Worm (Caenorhabditis elegans) whole organism, L3 larva: ENCODE results near the gene ceh-23.
A peak's percentile ranks its signal among the peaks of the same experiment; 100 is the strongest.

Experiments
- R02D3.7 ChIP-seq: fragments of 150-350 bp; optimal IDR thresholded peaks from 2 replicates; lab custom pipeline; 2014; ENCODE audit warnings: missing biosample characterization, missing genetic modification characterization
- ZK546.5 ChIP-seq: sonication (generic microtip); optimal IDR thresholded peaks from 2 replicates; lab custom pipeline; 2017; ENCODE audit warnings: missing biosample characterization, missing genetic modification characterization
- aly-2 ChIP-seq: fragments of 150-350 bp; optimal IDR thresholded peaks from 2 replicates; lab custom pipeline; 2014; ENCODE audit warnings: missing biosample characterization, missing genetic modification characterization
- ama-1 ChIP-seq: fragments of 150-350 bp; optimal IDR thresholded peaks from 2 replicates; lab custom pipeline; 2018
- ceh-16 ChIP-seq: sonication (generic microtip); optimal IDR thresholded peaks from 2 replicates; lab custom pipeline; 2017; ENCODE audit warnings: missing biosample characterization, missing genetic modification characterization
- ceh-9 ChIP-seq: sonication (generic microtip); optimal IDR thresholded peaks from 2 replicates; lab custom pipeline; 2018; ENCODE audit warnings: missing biosample characterization, missing genetic modification characterization
- egl-5 ChIP-seq: fragments of 150-350 bp; optimal IDR thresholded peaks from 2 replicates; lab custom pipeline; 2017; ENCODE audit warnings: missing biosample characterization, missing genetic modification reagents, missing genetic modification characterization, inconsistent platforms
- elt-1 ChIP-seq: fragments of 150-350 bp; optimal IDR thresholded peaks from 2 replicates; lab custom pipeline; 2014; ENCODE audit warnings: missing biosample characterization, missing genetic modification characterization
- eor-1 ChIP-seq, 2 experiments: fragments of 150-350 bp; optimal IDR thresholded peaks; 2 replicates each; lab custom pipeline; 2014 to 2018; ENCODE audit warnings: missing biosample characterization in 2 of 2, missing genetic modification characterization in 2 of 2
- fkh-10 ChIP-seq: sonication (generic microtip); optimal IDR thresholded peaks from 2 replicates; lab custom pipeline; 2017; ENCODE audit warnings: missing biosample characterization, missing genetic modification reagents, missing genetic modification characterization
- fkh-2 ChIP-seq: fragments of 150-350 bp; optimal IDR thresholded peaks from 2 replicates; lab custom pipeline; 2014; ENCODE audit warnings: missing biosample characterization, missing genetic modification reagents, missing genetic modification characterization
- fos-1 ChIP-seq: fragments of 150-350 bp; optimal IDR thresholded peaks from 2 replicates; lab custom pipeline; 2014; ENCODE audit warnings: missing biosample characterization, missing genetic modification characterization
- hmg-11 ChIP-seq: sonication (generic microtip); optimal IDR thresholded peaks from 2 replicates; lab custom pipeline; 2016; ENCODE audit warnings: missing genetic modification characterization, missing compliant biosample characterization
- jun-1 ChIP-seq: fragments of 150-350 bp; optimal IDR thresholded peaks from 2 replicates; lab custom pipeline; 2014; ENCODE audit warnings: missing biosample characterization, missing genetic modification reagents, missing genetic modification characterization
- lin-39 ChIP-seq: fragments of 150-350 bp; optimal IDR thresholded peaks from 2 replicates; lab custom pipeline; 2018; ENCODE audit warnings: missing biosample characterization, missing genetic modification reagents, missing genetic modification characterization
- nfya-1 ChIP-seq: sonication (generic microtip); optimal IDR thresholded peaks from 2 replicates; lab custom pipeline; 2017; ENCODE audit warnings: missing genetic modification characterization, mild to moderate bottlenecking, missing compliant biosample characterization, antibody characterized with exemption, moderate library complexity; ENCODE audit not compliant: insufficient read depth
- nhr-12 ChIP-seq: fragments of 150-350 bp; optimal IDR thresholded peaks from 2 replicates; lab custom pipeline; 2014; ENCODE audit warnings: missing biosample characterization, missing genetic modification characterization
- nhr-23 ChIP-seq: fragments of 150-350 bp; optimal IDR thresholded peaks from 2 replicates; lab custom pipeline; 2014; ENCODE audit warnings: missing biosample characterization, missing genetic modification reagents, missing genetic modification characterization
- nhr-237 ChIP-seq: fragments of 150-350 bp; optimal IDR thresholded peaks from 2 replicates; lab custom pipeline; 2014; ENCODE audit warnings: missing biosample characterization, missing genetic modification characterization
- nhr-25 ChIP-seq: sonication (generic microtip); optimal IDR thresholded peaks from 2 replicates; lab custom pipeline; 2017; ENCODE audit warnings: missing biosample characterization, missing genetic modification characterization
- nhr-43 ChIP-seq: sonication (generic microtip); optimal IDR thresholded peaks from 2 replicates; lab custom pipeline; 2016; ENCODE audit warnings: mild to moderate bottlenecking, missing genetic modification characterization, missing compliant biosample characterization; ENCODE audit not compliant: poor library complexity, severe bottlenecking
- nhr-76 ChIP-seq: fragments of 150-350 bp; sonication (generic microtip); optimal IDR thresholded peaks from 5 replicates; lab custom pipeline; 2014; ENCODE audit warnings: missing biosample characterization, missing genetic modification characterization
- nhr-77 ChIP-seq: fragments of 150-350 bp; optimal IDR thresholded peaks from 2 replicates; lab custom pipeline; 2014; ENCODE audit warnings: missing biosample characterization, missing genetic modification characterization
- pha-4 ChIP-seq: fragments of 150-350 bp; optimal IDR thresholded peaks from 2 replicates; lab custom pipeline; 2014; ENCODE audit warnings: missing biosample characterization, missing genetic modification reagents, missing genetic modification characterization
- pqm-1 ChIP-seq: fragments of 150-350 bp; optimal IDR thresholded peaks from 2 replicates; lab custom pipeline; 2017; ENCODE audit warnings: missing biosample characterization, missing genetic modification characterization, inconsistent platforms
- sea-2 ChIP-seq: fragments of 150-350 bp; sonication (generic microtip); optimal IDR thresholded peaks from 4 replicates; lab custom pipeline; 2014; ENCODE audit warnings: missing biosample characterization, missing genetic modification reagents, missing genetic modification characterization
- snpc-4 ChIP-seq: fragments of 150-350 bp; optimal IDR thresholded peaks from 2 replicates; lab custom pipeline; 2014; ENCODE audit warnings: missing biosample characterization, missing genetic modification characterization
- tbx-2 ChIP-seq: sonication (generic microtip); optimal IDR thresholded peaks from 2 replicates; lab custom pipeline; 2016; ENCODE audit warnings: mild to moderate bottlenecking, missing genetic modification characterization, missing compliant biosample characterization
- unc-39 ChIP-seq: sonication (generic microtip); optimal IDR thresholded peaks from 4 replicates; lab custom pipeline; 2017; ENCODE audit warnings: missing biosample characterization, missing genetic modification characterization
- unc-62 ChIP-seq: fragments of 150-350 bp; sonication (generic microtip); optimal IDR thresholded peaks from 4 replicates; lab custom pipeline; 2014; ENCODE audit warnings: missing biosample characterization, missing genetic modification reagents, missing genetic modification characterization
- zag-1 ChIP-seq: fragments of 150-350 bp; optimal IDR thresholded peaks from 2 replicates; lab custom pipeline; 2014; ENCODE audit warnings: missing biosample characterization, missing genetic modification characterization
- ztf-11 ChIP-seq: fragments of 150-350 bp; optimal IDR thresholded peaks from 2 replicates; lab custom pipeline; 2014; ENCODE audit warnings: missing biosample characterization, missing genetic modification characterization
- ztf-4 ChIP-seq: fragments of 150-350 bp; optimal IDR thresholded peaks from 2 replicates; lab custom pipeline; 2014; ENCODE audit warnings: missing biosample characterization, missing genetic modification characterization

The ceh-23 gene

ce11 chrIII:7834848-7835247, 4.5 kb upstream of the ceh-23 start:
- TF ChIP-seq snpc-4: no peak
- TF ChIP-seq nhr-237 (tag; lab: Kevin White, UChicago): no peak
- no peak for TF ChIP-seq ceh-9 (tag; lab: Kevin White, UChicago)
- no peak for TF ChIP-seq aly-2 (tag; lab: Kevin White, UChicago)
- no peak for TF ChIP-seq pqm-1 (tag; lab: Kevin White, UChicago)

DNA sequence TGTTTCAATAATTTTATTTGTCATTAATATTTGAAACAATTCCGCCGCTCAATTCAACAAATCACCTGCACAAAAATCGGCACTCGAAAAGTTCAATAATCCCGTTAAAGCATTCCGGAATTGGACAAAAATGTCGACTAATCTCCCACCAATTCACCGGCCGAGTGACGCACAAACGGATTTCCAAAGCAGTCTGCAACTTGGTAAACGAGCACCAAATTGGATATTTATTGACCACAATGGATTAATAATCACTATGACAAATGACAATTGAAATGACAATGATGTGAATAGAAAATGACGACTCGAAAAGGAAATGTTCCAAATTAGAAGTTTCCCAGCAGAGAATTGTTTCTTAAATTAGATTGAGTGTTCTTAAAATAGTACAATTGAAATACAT, 3.7 kb upstream of the ceh-23 start:
- no peak for TF ChIP-seq aly-2 (tag; lab: Kevin White, UChicago)
- TF ChIP-seq unc-39: no peak
- no peak for TF ChIP-seq snpc-4
- no peak for TF ChIP-seq fos-1
- TF ChIP-seq ZK546.5 (tag; lab: Kevin White, UChicago): no peak
- no peak for TF ChIP-seq nhr-12 (tag; lab: Kevin White, UChicago)
- no peak for TF ChIP-seq elt-1 (tag; lab: Kevin White, UChicago)
- TF ChIP-seq pha-4 (tag; lab: Kevin White, UChicago): no peak
- no peak for TF ChIP-seq nhr-77
- no peak for TF ChIP-seq sea-2 (GFP tag; lab: Kevin White, UChicago)
- TF ChIP-seq lin-39 (tag; lab: Kevin White, UChicago): no peak
- TF ChIP-seq jun-1 (tag; lab: Kevin White, UChicago): no peak
- no peak for TF ChIP-seq nhr-76 (tag; lab: Kevin White, UChicago)
- TF ChIP-seq unc-62: no peak
- TF ChIP-seq nfya-1 (tag; lab: Kevin White, UChicago): no peak
- TF ChIP-seq, all 47 proteins: peak for 0

- TF ChIP-seq aly-2 (tag; lab: Kevin White, UChicago) (no peak), ZK546.5 (tag; lab: Kevin White, UChicago) (no peak), R02D3.7 (no peak), nhr-43 (tag; lab: Kevin White, UChicago) (no peak), unc-62 (no peak), ama-1 (no peak), unc-39 (no peak), nhr-76 (tag; lab: Kevin White, UChicago) (no peak), fkh-2 (tag; lab: Kevin White, UChicago) (no peak), nfya-1 (tag; lab: Kevin White, UChicago) (no peak), nhr-23 (no peak)
Observed at ce11 chrIII:7837567-7837966, 1.8 kb upstream of the ceh-23 start.

- TF ChIP-seq nhr-23: no peak
- TF ChIP-seq lin-39 (tag; lab: Kevin White, UChicago): no peak
- TF ChIP-seq elt-1 (tag; lab: Kevin White, UChicago): no peak
- TF ChIP-seq ama-1: no peak
- TF ChIP-seq ceh-16: no peak
- TF ChIP-seq jun-1 (tag; lab: Kevin White, UChicago): no peak
- TF ChIP-seq ceh-9 (tag; lab: Kevin White, UChicago): no peak
- no peak for TF ChIP-seq hmg-11 (tag; lab: Kevin White, UChicago)
- TF ChIP-seq pha-4 (tag; lab: Kevin White, UChicago): no peak
- no peak for TF ChIP-seq fkh-10 (GFP tag; lab: Kevin White, UChicago)
- no peak for TF ChIP-seq ztf-11 (tag; lab: Kevin White, UChicago)
- no peak for TF ChIP-seq zag-1 (tag; lab: Kevin White, UChicago)
- TF ChIP-seq nhr-25: no peak
- TF ChIP-seq nhr-12 (tag; lab: Kevin White, UChicago): no peak
- no peak for TF ChIP-seq ZK546.5 (tag; lab: Kevin White, UChicago)
- no peak for TF ChIP-seq sea-2 (GFP tag; lab: Kevin White, UChicago)
- TF ChIP-seq aly-2 (tag; lab: Kevin White, UChicago): no peak
- TF ChIP-seq ztf-4 (tag; lab: Kevin White, UChicago): no peak
Observed at ce11 chrIII:7843536-7843935, 4.1 kb downstream of the ceh-23 start, which contains the start of gene ZK652.8. ZK652.8 (minus strand) TSS chrIII:7843636.

DNA sequence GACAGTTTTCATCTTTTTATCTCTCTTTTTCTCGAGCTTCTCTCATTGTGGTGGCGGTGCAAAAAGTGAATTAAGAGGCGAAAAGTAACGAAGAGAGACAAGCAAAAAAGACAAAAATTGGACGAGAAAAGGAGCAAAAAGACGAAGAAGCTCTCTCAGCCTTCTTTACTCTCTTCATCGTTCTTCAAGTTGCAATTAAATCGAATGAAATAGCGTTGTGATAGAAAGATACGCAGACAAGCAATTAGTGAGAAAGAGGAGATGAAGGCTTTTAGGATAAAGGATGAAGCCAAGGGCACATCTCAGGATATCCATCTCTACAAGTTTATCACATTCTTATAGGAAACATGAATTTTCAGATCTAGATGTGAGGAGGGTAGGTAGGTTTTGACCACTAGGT, 8.8 kb downstream of the ceh-23 start:
- TF ChIP-seq egl-5 (tag; lab: Kevin White, UChicago): peak; percentile 6
- TF ChIP-seq nfya-1 (tag; lab: Kevin White, UChicago): peak; percentile 29
- no peak for TF ChIP-seq nhr-43 (tag; lab: Kevin White, UChicago)
- TF ChIP-seq tbx-2 (tag; lab: Kevin White, UChicago): no peak
- TF ChIP-seq eor-1 (tag; optimal IDR thresholded peaks at IDR 0.05; lab: Kevin White, UChicago): no peak
- no peak for TF ChIP-seq jun-1 (tag; lab: Kevin White, UChicago)
